Fruit fly (Drosophila melanogaster): ENCODE results near the gene Ugt36A1.

- no peak for TF ChIP-seq Rel (GFP tag; optimal IDR thresholded peaks at IDR 0.05)
- no peak for TF ChIP-seq Rel (tag; optimal IDR thresholded peaks at IDR 0.05)
- TF ChIP-seq Sp1 (GFP tag; optimal IDR thresholded peaks at IDR 0.05), result no peak
- no peak for TF ChIP-seq Dfd (GFP tag; optimal IDR thresholded peaks at IDR 0.05)
- peak; percentile 19 for TF ChIP-seq fru (GFP tag; optimal IDR thresholded peaks at IDR 0.05)
- peak; percentile 4 for TF ChIP-seq h (GFP tag; optimal IDR thresholded peaks at IDR 0.05)
- no peak for TF ChIP-seq GATAd (GFP tag; optimal IDR thresholded peaks at IDR 0.05)
- no peak for TF ChIP-seq CrebA (GFP tag; optimal IDR thresholded peaks at IDR 0.05; ENCODE audit: borderline replicate concordance)
- TF ChIP-seq N (GFP tag; optimal IDR thresholded peaks at IDR 0.05), result no peak
- no peak for TF ChIP-seq Vsx2 (GFP tag; optimal IDR thresholded peaks at IDR 0.05; ENCODE audit: partially characterized antibody)
- no peak for TF ChIP-seq ey (GFP tag; optimal IDR thresholded peaks at IDR 0.05)
These were observed 36.2 kb upstream of the Ugt36A1 start for dm6 chr2L:3582692-3583091.

Measured in whole organism, wandering third instar larva.